Worm (Caenorhabditis elegans): ENCODE results near the gene emb-9.
A peak's percentile ranks its signal among the peaks of the same experiment; 100 is the strongest.

emb-9 gene

ce11 chrIII:9315180-9315579 is 29.1 kb downstream of the emb-9 start:
- TF ChIP-seq elt-3 (tag; optimal IDR thresholded peaks at IDR 0.05) (no peak), gmeb-1 (tag; optimal IDR thresholded peaks at IDR 0.05) (no peak), nhr-21 (tag; optimal IDR thresholded peaks at IDR 0.05) (no peak), peb-1 (tag; optimal IDR thresholded peaks at IDR 0.05) (no peak), ama-1 (optimal IDR thresholded peaks at IDR 0.05) (no peak), nhr-11 (tag; optimal IDR thresholded peaks at IDR 0.05) (no peak), snpc-4 (tag; optimal IDR thresholded peaks at IDR 0.05) (no peak), mbf-1 (tag; optimal IDR thresholded peaks at IDR 0.05) (no peak), ZK546.5 (tag; optimal IDR thresholded peaks at IDR 0.05) (no peak), lsy-2 (tag; optimal IDR thresholded peaks at IDR 0.05) (no peak), zag-1 (tag; optimal IDR thresholded peaks at IDR 0.05) (no peak), F13H6.1 (tag; optimal IDR thresholded peaks at IDR 0.05) (no peak), skn-1 (tag; optimal IDR thresholded peaks at IDR 0.05) (no peak), nhr-129 (tag; optimal IDR thresholded peaks at IDR 0.05) (no peak), nhr-6 (tag; optimal IDR thresholded peaks at IDR 0.05) (no peak), ztf-1 (GFP tag; conservative IDR thresholded peaks at IDR 0.05) (no peak), nhr-12 (tag; optimal IDR thresholded peaks at IDR 0.05) (no peak), alr-1 (tag; optimal IDR thresholded peaks at IDR 0.05) (no peak)

ce11 chrIII:9314476-9314875 is 29.8 kb downstream of the emb-9 start, which contains the start of gene C40H1.8:
TSS of gene C40H1.8 (plus strand) at chrIII:9314717.
- TF ChIP-seq fos-1 (tag; optimal IDR thresholded peaks at IDR 0.05) (peak; percentile 34), nhr-6 (tag; optimal IDR thresholded peaks at IDR 0.05) (no peak)

- no peak for TF ChIP-seq egl-27 (tag; optimal IDR thresholded peaks at IDR 0.05)
- TF ChIP-seq elt-3 (tag; optimal IDR thresholded peaks at IDR 0.05): no peak
- TF ChIP-seq nhr-21 (tag; optimal IDR thresholded peaks at IDR 0.05): peak; percentile 50
- TF ChIP-seq lin-13 (GFP tag; optimal IDR thresholded peaks at IDR 0.05): no peak
- TF ChIP-seq dmd-4 (tag; optimal IDR thresholded peaks at IDR 0.05): peak; percentile 51
- peak in 1 of 2 experiments; percentile 1 for TF ChIP-seq lsy-2 (tag; optimal IDR thresholded peaks at IDR 0.05)
- no peak for TF ChIP-seq alr-1 (tag; optimal IDR thresholded peaks at IDR 0.05)
Observed at ce11 chrIII:9309840-9310239, 34.4 kb downstream of the emb-9 start.

ce11 chrIII:9306596-9306995 is 37.7 kb downstream of the emb-9 start, which contains the start of gene srx-45:
TSS of gene srx-45 (minus strand) at chrIII:9306696.
- TF ChIP-seq ztf-4 (tag; optimal IDR thresholded peaks at IDR 0.05) (no peak), nhr-23 (tag; optimal IDR thresholded peaks at IDR 0.05) (no peak), nhr-10 (tag; optimal IDR thresholded peaks at IDR 0.05) (no peak), gmeb-1 (tag; optimal IDR thresholded peaks at IDR 0.05) (no peak), mab-5 (tag; optimal IDR thresholded peaks at IDR 0.05) (no peak), nhr-6 (tag; optimal IDR thresholded peaks at IDR 0.05) (no peak), mbf-1 (tag; optimal IDR thresholded peaks at IDR 0.05) (no peak), aly-2 (tag; optimal IDR thresholded peaks at IDR 0.05) (no peak), nhr-12 (tag; optimal IDR thresholded peaks at IDR 0.05) (no peak), alr-1 (tag; optimal IDR thresholded peaks at IDR 0.05) (no peak), ztf-11 (tag; optimal IDR thresholded peaks at IDR 0.05) (no peak), zag-1 (tag; optimal IDR thresholded peaks at IDR 0.05) (no peak), R02D3.7 (tag; optimal IDR thresholded peaks at IDR 0.05) (no peak), nhr-21 (tag; optimal IDR thresholded peaks at IDR 0.05) (no peak)

ce11 chrIII:9300670-9301069 is 43.6 kb downstream of the emb-9 start:
- TF ChIP-seq blmp-1 (tag; optimal IDR thresholded peaks at IDR 0.05; ENCODE audit: insufficient read depth) (peak; percentile 85), lin-39 (tag; optimal IDR thresholded peaks at IDR 0.05) (no peak), nhr-25 (tag; optimal IDR thresholded peaks at IDR 0.05) (peak; percentile 32)

- TF ChIP-seq elt-1 (tag; optimal IDR thresholded peaks at IDR 0.05) (no peak), sma-3 (GFP tag; optimal IDR thresholded peaks at IDR 0.05) (no peak), ceh-16 (tag; optimal IDR thresholded peaks at IDR 0.05) (no peak), egl-27 (tag; optimal IDR thresholded peaks at IDR 0.05) (no peak), ceh-82 (tag; optimal IDR thresholded peaks at IDR 0.05) (no peak), nhr-10 (tag; optimal IDR thresholded peaks at IDR 0.05) (no peak), dmd-4 (tag; optimal IDR thresholded peaks at IDR 0.05) (no peak), crh-2 (tag; optimal IDR thresholded peaks at IDR 0.05) (no peak), ztf-4 (tag; optimal IDR thresholded peaks at IDR 0.05) (no peak), elt-3 (tag; optimal IDR thresholded peaks at IDR 0.05) (no peak), mdl-1 (tag; optimal IDR thresholded peaks at IDR 0.05) (no peak), sma-9 (GFP tag; optimal IDR thresholded peaks at IDR 0.05) (no peak), sma-9 (tag; optimal IDR thresholded peaks at IDR 0.05) (no peak), gmeb-1 (tag; optimal IDR thresholded peaks at IDR 0.05) (no peak), nhr-6 (tag; optimal IDR thresholded peaks at IDR 0.05) (no peak), nhr-129 (tag; optimal IDR thresholded peaks at IDR 0.05) (no peak), unc-55 (GFP tag; optimal IDR thresholded peaks at IDR 0.05) (no peak)
Observed at ce11 chrIII:9299919-9300318, 44.3 kb downstream of the emb-9 start, which contains the start of gene K01B6.3. TSS of gene K01B6.3 (plus strand) at chrIII:9300219.

Measured in whole organism, L2 larva.